Fruit fly (Drosophila melanogaster): ENCODE measurements around the gene CG14355.
A peak's percentile ranks its signal among the peaks of the same experiment; 100 is the strongest.

Gene CG14355

DNA sequence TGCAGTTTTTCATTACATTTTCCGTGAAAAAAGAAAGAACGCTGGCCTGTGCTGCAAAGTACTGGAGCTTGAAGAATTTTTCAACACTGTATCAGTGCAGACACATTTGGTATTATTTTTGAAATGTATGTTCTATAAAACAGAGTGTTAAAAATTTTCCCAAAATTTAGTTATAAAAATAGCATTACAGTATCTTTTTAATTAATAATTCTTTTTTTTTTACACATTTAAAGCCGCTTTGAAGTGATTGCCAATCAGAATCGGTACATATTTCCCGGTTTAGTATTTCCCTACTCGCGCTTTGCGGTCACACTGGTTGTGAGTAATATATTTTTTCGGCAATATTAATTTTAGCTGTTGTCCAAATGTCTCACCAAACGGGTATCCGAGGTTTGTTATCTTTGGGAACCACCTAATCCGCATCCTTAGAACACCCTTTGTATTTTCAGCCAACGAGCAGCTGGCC lies 29.4 kb downstream of the CG14355 start, which contains the start of the genes Abi and twf (continued):
- TF ChIP-seq HHEX (GFP tag; optimal IDR thresholded peaks at IDR 0.05), result peak; percentile 58
- TF ChIP-seq CG12659 (GFP tag; optimal IDR thresholded peaks at IDR 0.05), result peak; percentile 80
- TF ChIP-seq zen (tag; optimal IDR thresholded peaks at IDR 0.05), result peak; percentile 50
- TF ChIP-seq sima (GFP tag; optimal IDR thresholded peaks at IDR 0.05), result no peak
- peak; percentile 80 for TF ChIP-seq CG1602 (GFP tag; optimal IDR thresholded peaks at IDR 0.05)
- peak in 1 of 3 experiments; percentile 63 for TF ChIP-seq lola (GFP tag; optimal IDR thresholded peaks at IDR 0.05)
- TF ChIP-seq Doc3 (GFP tag; IDR thresholded peaks at IDR 0.05; ENCODE audit: partially characterized antibody), result no peak
- TF ChIP-seq Camta (GFP tag; optimal IDR thresholded peaks at IDR 0.05), result peak; percentile 64
- peak; percentile 15 for TF ChIP-seq fd3F (GFP tag; optimal IDR thresholded peaks at IDR 0.05)
- peak; percentile 72; the same call in 1 of the 2 replicates for TF ChIP-seq Xrp1 (GFP tag; IDR thresholded peaks at IDR 0.05)
- peak; percentile 78 for TF ChIP-seq Hsf (GFP tag; optimal IDR thresholded peaks at IDR 0.05)
- no peak for TF ChIP-seq dati (GFP tag; IDR thresholded peaks at IDR 0.05)
- TF ChIP-seq HLH3B (GFP tag; IDR thresholded peaks at IDR 0.05), result peak; percentile 45
- peak; percentile 76 for TF ChIP-seq CG17361 (GFP tag; IDR thresholded peaks at IDR 0.05)
- peak; percentile 39 for TF ChIP-seq shn (GFP tag; optimal IDR thresholded peaks at IDR 0.05)
- no peak for TF ChIP-seq CG6765 (GFP tag; optimal IDR thresholded peaks at IDR 0.05)
- TF ChIP-seq repo (GFP tag; optimal IDR thresholded peaks at IDR 0.05), result no peak
- peak; percentile 35; the same call in 1 of the 2 replicates for TF ChIP-seq Ada2b (GFP tag; IDR thresholded peaks at IDR 0.05)
- no peak for TF ChIP-seq CG43689 (GFP tag; IDR thresholded peaks at IDR 0.05)
- TF ChIP-seq dm (GFP tag; optimal IDR thresholded peaks at IDR 0.05), result peak; percentile 17
- TF ChIP-seq ara (GFP tag; IDR thresholded peaks at IDR 0.05), result peak; percentile 25; the same call in 1 of the 2 replicates
- no peak for TF ChIP-seq CkIIα-i1 (GFP tag; IDR thresholded peaks at IDR 0.05)
- peak; percentile 33 for TF ChIP-seq CG12744 (GFP tag; optimal IDR thresholded peaks at IDR 0.05)
- peak; percentile 49 for TF ChIP-seq dmrt99B (tag; optimal IDR thresholded peaks at IDR 0.05)
- peak; percentile 62 for TF ChIP-seq CG7839 (tag; optimal IDR thresholded peaks at IDR 0.05)
- peak; percentile 60; the same call in 2 of the 3 replicates for TF ChIP-seq dysf (GFP tag; IDR thresholded peaks at IDR 0.05)
- peak; percentile 25 for TF ChIP-seq nerfin-1 (tag; optimal IDR thresholded peaks at IDR 0.05)
- peak; percentile 52 for TF ChIP-seq H2.0 (GFP tag; IDR thresholded peaks at IDR 0.05)
- no peak for TF ChIP-seq Antp (GFP tag; optimal IDR thresholded peaks at IDR 0.05)
- TF ChIP-seq Elba2 (GFP tag; optimal IDR thresholded peaks at IDR 0.05), result peak; percentile 99
- TF ChIP-seq CG2712 (tag; optimal IDR thresholded peaks at IDR 0.05), result peak; percentile 74
- TF ChIP-seq H15 (GFP tag; IDR thresholded peaks at IDR 0.05), result no peak; the same call in 2 of the 3 replicates
- peak; percentile 5 for TF ChIP-seq Side (GFP tag; optimal IDR thresholded peaks at IDR 0.05)
- TF ChIP-seq CG31441 (GFP tag; IDR thresholded peaks at IDR 0.05), result peak; percentile 71
- TF ChIP-seq lov (optimal IDR thresholded peaks at IDR 0.05), result no peak
- TF ChIP-seq lov (GFP tag; IDR thresholded peaks at IDR 0.05), result peak; percentile 53; the same call in 1 of the 3 replicates
- TF ChIP-seq CG4360 (GFP tag; IDR thresholded peaks at IDR 0.05), result no peak
- peak; percentile 22 for TF ChIP-seq Mes4 (GFP tag; optimal IDR thresholded peaks at IDR 0.05)
- no peak for TF ChIP-seq CG4328 (GFP tag; optimal IDR thresholded peaks at IDR 0.05)
- TF ChIP-seq Dip2 (GFP tag; IDR thresholded peaks at IDR 0.05), result no peak
- no peak for TF ChIP-seq CG6791 (GFP tag; IDR thresholded peaks at IDR 0.05; ENCODE audit: partially characterized antibody)
- TF ChIP-seq CG8924 (tag; optimal IDR thresholded peaks at IDR 0.05), result peak; percentile 24
- TF ChIP-seq CG10209 (GFP tag; optimal IDR thresholded peaks at IDR 0.05), result peak; percentile 68
- no peak for TF ChIP-seq btn (GFP tag; optimal IDR thresholded peaks at IDR 0.05)
- peak; percentile 64 for TF ChIP-seq NfI (GFP tag; optimal IDR thresholded peaks at IDR 0.05)
- TF ChIP-seq fd96Cb (tag; optimal IDR thresholded peaks at IDR 0.05), result peak; percentile 30
- TF ChIP-seq dimm (GFP tag; IDR thresholded peaks at IDR 0.05), result no peak
- TF ChIP-seq Awh (GFP tag; IDR thresholded peaks at IDR 0.05), result peak; percentile 28; the same call in 1 of the 2 replicates
- TF ChIP-seq CG33213 (GFP tag; optimal IDR thresholded peaks at IDR 0.05), result peak; percentile 29
- TF ChIP-seq Lpt (GFP tag; optimal IDR thresholded peaks at IDR 0.05), result no peak
- TF ChIP-seq CG17328 (GFP tag; IDR thresholded peaks at IDR 0.05), result peak; percentile 66; the same call in 1 of the 2 replicates

All from whole organism, embryonic.